Worm (Caenorhabditis elegans) whole organism, mixed stage, embryonic: ENCODE results near the gene F13A2.10.

Source experiments
- ces-1 ChIP-seq: fragments of 150-350 bp; optimal IDR thresholded peaks from 2 replicates; lab custom pipeline; 2014; ENCODE audit warnings: missing biosample characterization, missing genetic modification reagents, missing genetic modification characterization
- mep-1 ChIP-seq: fragments of 150-350 bp; optimal IDR thresholded peaks from 2 replicates; lab custom pipeline; 2017; ENCODE audit warnings: missing biosample characterization, missing genetic modification reagents, missing genetic modification characterization, inconsistent platforms
- nhr-12 ChIP-seq: fragments of 150-350 bp; optimal IDR thresholded peaks from 2 replicates; lab custom pipeline; 2014; ENCODE audit warnings: missing biosample characterization, missing genetic modification characterization
- nhr-28 ChIP-seq: fragments of 150-350 bp; optimal IDR thresholded peaks from 2 replicates; lab custom pipeline; 2014; ENCODE audit warnings: missing biosample characterization, missing genetic modification characterization
- nhr-76 ChIP-seq: sonication (generic microtip); optimal IDR thresholded peaks from 2 replicates; lab custom pipeline; 2017; ENCODE audit warnings: missing biosample characterization, missing genetic modification characterization
- pha-4 ChIP-seq: fragments of 150-350 bp; optimal IDR thresholded peaks from 2 replicates; lab custom pipeline; 2018; ENCODE audit warnings: missing biosample characterization, missing genetic modification reagents, missing genetic modification characterization
- snpc-4 ChIP-seq: fragments of 150-350 bp; optimal IDR thresholded peaks from 2 replicates; lab custom pipeline; 2014; ENCODE audit warnings: missing biosample characterization, missing genetic modification characterization
- unc-39 ChIP-seq: fragments of 150-350 bp; optimal IDR thresholded peaks from 2 replicates; lab custom pipeline; 2014; ENCODE audit warnings: missing biosample characterization, missing genetic modification characterization
- unc-62 ChIP-seq: fragments of 150-350 bp; optimal IDR thresholded peaks from 2 replicates; lab custom pipeline; 2014; ENCODE audit warnings: missing biosample characterization, missing genetic modification reagents, missing genetic modification characterization

- TF ChIP-seq ces-1 (GFP tag; lab: Kevin White, UChicago) (no peak), nhr-28 (tag; lab: Kevin White, UChicago) (no peak), pha-4 (no peak), mep-1 (tag; lab: Kevin White, UChicago) (no peak), nhr-76 (no peak), unc-62 (GFP tag; lab: Kevin White, UChicago) (no peak), snpc-4 (tag; lab: Kevin White, UChicago) (no peak), unc-39 (tag; lab: Kevin White, UChicago) (no peak), nhr-12 (tag; lab: Kevin White, UChicago) (no peak)
Observed at ce11 chrV:4398884-4399283, 12.8 kb upstream of the F13A2.10 start.
